Worm (Caenorhabditis elegans) whole organism, L2 larva: ENCODE measurements around the gene mec-15.

Source experiments
- C34F6.9 ChIP-seq: fragments of 150-350 bp; optimal IDR thresholded peaks from 2 replicates; lab custom pipeline; 2014; ENCODE audit warnings: missing biosample characterization, missing genetic modification characterization
- F13H6.1 ChIP-seq: sonication (generic microtip); optimal IDR thresholded peaks from 2 replicates; lab custom pipeline; 2016; ENCODE audit warnings: missing genetic modification characterization, missing compliant biosample characterization
- R02D3.7 ChIP-seq: fragments of 150-350 bp; optimal IDR thresholded peaks from 2 replicates; lab custom pipeline; 2014; ENCODE audit warnings: missing biosample characterization, missing genetic modification characterization
- ZK546.5 ChIP-seq: sonication (generic microtip); optimal IDR thresholded peaks from 2 replicates; lab custom pipeline; 2017; ENCODE audit warnings: missing biosample characterization, missing genetic modification characterization
- ama-1 ChIP-seq: fragments of 150-350 bp; optimal IDR thresholded peaks from 2 replicates; lab custom pipeline; 2018; ENCODE audit warnings: inconsistent platforms
- blmp-1 ChIP-seq: sonication (generic microtip); optimal IDR thresholded peaks from 2 replicates; lab custom pipeline; 2017; ENCODE audit warnings: missing genetic modification characterization, mild to moderate bottlenecking, missing compliant biosample characterization, antibody characterized with exemption, moderate library complexity; ENCODE audit not compliant: insufficient read depth
- ceh-16 ChIP-seq: fragments of 150-350 bp; optimal IDR thresholded peaks from 2 replicates; lab custom pipeline; 2014; ENCODE audit warnings: missing biosample characterization, missing genetic modification characterization
- ceh-82 ChIP-seq: fragments of 150-350 bp; optimal IDR thresholded peaks from 2 replicates; lab custom pipeline; 2014; ENCODE audit warnings: missing biosample characterization, missing genetic modification characterization
- crh-2 ChIP-seq: sonication (generic microtip); optimal IDR thresholded peaks from 2 replicates; lab custom pipeline; 2017; ENCODE audit warnings: missing biosample characterization, missing genetic modification characterization
- dmd-4 ChIP-seq: sonication (generic microtip); optimal IDR thresholded peaks from 2 replicates; lab custom pipeline; 2017; ENCODE audit warnings: missing biosample characterization, missing genetic modification characterization
- egl-27 ChIP-seq: sonication (generic microtip); optimal IDR thresholded peaks from 3 replicates; lab custom pipeline; 2017; ENCODE audit warnings: missing biosample characterization, missing genetic modification reagents, missing genetic modification characterization
- elt-1 ChIP-seq: fragments of 150-350 bp; optimal IDR thresholded peaks from 2 replicates; lab custom pipeline; 2014; ENCODE audit warnings: missing biosample characterization, missing genetic modification characterization
- fos-1 ChIP-seq: fragments of 150-350 bp; optimal IDR thresholded peaks from 2 replicates; lab custom pipeline; 2014; ENCODE audit warnings: missing biosample characterization, missing genetic modification characterization
- lin-11 ChIP-seq: fragments of 150-350 bp; sonication (generic microtip); optimal IDR thresholded peaks from 2 replicates; lab custom pipeline; 2014; ENCODE audit warnings: missing biosample characterization, missing genetic modification characterization, inconsistent platforms, mixed read lengths
- lin-13 ChIP-seq: fragments of 150-350 bp; optimal IDR thresholded peaks from 2 replicates; lab custom pipeline; 2014; ENCODE audit warnings: missing biosample characterization, missing genetic modification reagents, missing genetic modification characterization
- lin-39 ChIP-seq: fragments of 150-350 bp; optimal IDR thresholded peaks from 2 replicates; lab custom pipeline; 2014; ENCODE audit warnings: missing biosample characterization, missing genetic modification reagents, missing genetic modification characterization
- lsy-2 ChIP-seq, 2 experiments: fragments of 150-350 bp in 1 of 2; sonication (generic microtip) in 1 of 2; optimal IDR thresholded peaks; 2 replicates each; lab custom pipeline; 2014 to 2017; ENCODE audit warnings: missing biosample characterization in 2 of 2, missing genetic modification characterization in 2 of 2
- mab-5 ChIP-seq: fragments of 150-350 bp; optimal IDR thresholded peaks from 2 replicates; lab custom pipeline; 2014; ENCODE audit warnings: missing biosample characterization, missing genetic modification characterization
- mbf-1 ChIP-seq: sonication (generic microtip); optimal IDR thresholded peaks from 2 replicates; lab custom pipeline; 2017; ENCODE audit warnings: missing biosample characterization, missing genetic modification characterization
- nhr-10 ChIP-seq: sonication (generic microtip); optimal IDR thresholded peaks from 2 replicates; lab custom pipeline; 2017; ENCODE audit warnings: missing biosample characterization, missing genetic modification characterization
- nhr-11 ChIP-seq: fragments of 150-350 bp; optimal IDR thresholded peaks from 2 replicates; lab custom pipeline; 2014; ENCODE audit warnings: missing biosample characterization, missing genetic modification characterization
- nhr-12 ChIP-seq: fragments of 150-350 bp; optimal IDR thresholded peaks from 2 replicates; lab custom pipeline; 2014; ENCODE audit warnings: missing biosample characterization, missing genetic modification characterization
- nhr-129 ChIP-seq: fragments of 150-350 bp; optimal IDR thresholded peaks from 2 replicates; lab custom pipeline; 2014; ENCODE audit warnings: missing biosample characterization, missing genetic modification characterization
- nhr-21 ChIP-seq: fragments of 150-350 bp; optimal IDR thresholded peaks from 2 replicates; lab custom pipeline; 2014; ENCODE audit warnings: missing biosample characterization, missing genetic modification characterization
- nhr-237 ChIP-seq: fragments of 150-350 bp; optimal IDR thresholded peaks from 2 replicates; lab custom pipeline; 2014; ENCODE audit warnings: missing biosample characterization, missing genetic modification characterization
- nhr-6 ChIP-seq: fragments of 150-350 bp; optimal IDR thresholded peaks from 2 replicates; lab custom pipeline; 2014; ENCODE audit warnings: missing biosample characterization, missing genetic modification characterization
- nhr-77 ChIP-seq: fragments of 150-350 bp; optimal IDR thresholded peaks from 2 replicates; lab custom pipeline; 2014; ENCODE audit warnings: missing biosample characterization, missing genetic modification characterization
- peb-1 ChIP-seq: fragments of 150-350 bp; optimal IDR thresholded peaks from 2 replicates; lab custom pipeline; 2014; ENCODE audit warnings: missing biosample characterization, missing genetic modification characterization
- sem-4 ChIP-seq: fragments of 150-350 bp; optimal IDR thresholded peaks from 2 replicates; lab custom pipeline; 2014; ENCODE audit warnings: missing biosample characterization, missing genetic modification reagents, missing genetic modification characterization
- sma-9 ChIP-seq, 2 experiments: fragments of 150-350 bp in 1 of 2; sonication (generic microtip) in 1 of 2; optimal IDR thresholded peaks; 2 replicates each; lab custom pipeline; 2014 to 2016; ENCODE audit warnings: missing genetic modification characterization in 2 of 2, mild to moderate bottlenecking in 1 of 2, missing biosample characterization in 1 of 2, missing compliant biosample characterization in 1 of 2, missing genetic modification reagents in 1 of 2, moderate library complexity in 1 of 2
- unc-62 ChIP-seq: fragments of 150-350 bp; optimal IDR thresholded peaks from 2 replicates; lab custom pipeline; 2014; ENCODE audit warnings: missing biosample characterization, missing genetic modification reagents, missing genetic modification characterization
- zag-1 ChIP-seq: fragments of 150-350 bp; optimal IDR thresholded peaks from 2 replicates; lab custom pipeline; 2014; ENCODE audit warnings: missing biosample characterization, missing genetic modification characterization
- ztf-1 ChIP-seq: fragments of 200-800 bp; sonication (Bioruptor generic); conservative IDR thresholded peaks from 2 replicates; pipeline ENCODE4 v1.3.6; 2022; ENCODE audit warnings: missing genetic modification characterization, missing compliant biosample characterization
- ztf-11 ChIP-seq: sonication (generic microtip); optimal IDR thresholded peaks from 2 replicates; lab custom pipeline; 2017; ENCODE audit warnings: missing biosample characterization, missing genetic modification characterization
- ztf-4 ChIP-seq: fragments of 150-350 bp; optimal IDR thresholded peaks from 2 replicates; lab custom pipeline; 2014; ENCODE audit warnings: missing biosample characterization, missing genetic modification characterization

mec-15 gene

ce11 chrII:10239595-10239994 is at the start of gene mec-15:
Gene mec-15 (minus strand): TSS chrII:10239695.
- TF ChIP-seq nhr-11 (tag; lab: Kevin White, UChicago) (no peak), sem-4 (no peak), unc-62 (GFP tag; lab: Kevin White, UChicago) (no peak), ztf-11 (tag; lab: Kevin White, UChicago) (no peak), nhr-6 (tag; lab: Kevin White, UChicago) (no peak), lin-13 (GFP tag; lab: Kevin White, UChicago) (no peak), dmd-4 (no peak), ztf-4 (tag; lab: Kevin White, UChicago) (no peak), nhr-21 (no peak), sma-9 (GFP tag; optimal IDR thresholded peaks at IDR 0.05; lab: Kevin White, UChicago) (no peak), sma-9 (tag; optimal IDR thresholded peaks at IDR 0.05; lab: Kevin White, UChicago) (no peak)

- TF ChIP-seq C34F6.9 (tag; lab: Kevin White, UChicago) (no peak), ceh-16 (tag; lab: Kevin White, UChicago) (no peak), nhr-129 (tag; lab: Kevin White, UChicago) (peak; percentile 79), lsy-2 (tag; optimal IDR thresholded peaks at IDR 0.05; lab: Kevin White, UChicago) (peak in 1 of 2 experiments; percentile 32), dmd-4 (no peak), lin-11 (no peak), F13H6.1 (peak; percentile 16), nhr-21 (peak; percentile 16), fos-1 (peak; percentile 22), ZK546.5 (tag; lab: Kevin White, UChicago) (no peak), egl-27 (tag; lab: Kevin White, UChicago) (no peak), R02D3.7 (tag; lab: Kevin White, UChicago) (no peak)
Measured at ce11 chrII:10288926-10289325, 49.4 kb upstream of the mec-15 start.

DNA sequence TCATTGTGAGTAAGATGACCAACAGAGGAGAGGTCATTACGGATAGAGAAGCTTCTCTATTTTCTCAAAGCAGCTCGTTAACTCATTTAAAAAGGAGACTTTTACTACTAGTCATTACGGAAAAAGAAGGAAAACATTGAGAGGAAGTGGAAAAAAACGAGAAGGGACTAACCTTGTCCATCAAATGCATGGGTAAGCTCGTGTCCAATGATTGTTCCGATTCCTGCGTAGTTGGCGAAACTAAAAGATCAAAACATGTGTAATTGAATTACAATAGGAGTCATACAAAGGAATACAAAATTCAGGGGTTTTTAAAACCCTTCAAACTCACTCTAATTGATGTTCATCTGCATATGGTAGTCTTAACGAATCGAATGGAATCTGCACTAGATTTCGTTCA is 45.5 kb upstream of the mec-15 start:
- TF ChIP-seq ztf-1 (GFP tag; lab: Robert Waterston, UW) (no peak), crh-2 (tag; lab: Kevin White, UChicago) (no peak), lsy-2 (tag; optimal IDR thresholded peaks at IDR 0.05; lab: Kevin White, UChicago) (peak in 1 of 2 experiments; percentile 3), lin-39 (tag; lab: Kevin White, UChicago) (no peak), ama-1 (lab: Kevin White, UChicago) (no peak), nhr-237 (tag; lab: Kevin White, UChicago) (no peak), unc-62 (GFP tag; lab: Kevin White, UChicago) (no peak)

DNA sequence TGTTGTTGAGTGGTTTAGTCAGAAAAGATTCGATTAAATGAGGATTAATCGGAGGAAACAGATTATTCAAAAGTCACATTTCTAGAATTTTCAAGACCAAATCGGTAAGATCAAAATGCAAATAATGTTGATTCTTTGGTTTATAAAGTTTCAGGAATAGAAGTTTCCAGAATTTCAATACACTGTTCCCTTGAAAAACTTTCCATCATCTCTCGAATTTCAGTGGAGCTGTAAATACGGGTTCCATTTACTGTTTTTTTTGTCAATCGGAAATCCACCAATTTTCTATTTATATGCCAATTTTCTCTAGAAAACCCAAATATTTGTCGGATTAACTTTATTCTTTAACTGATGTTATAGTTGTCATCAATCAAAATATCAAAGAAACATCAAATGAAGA is 43.6 kb upstream of the mec-15 start:
- TF ChIP-seq sma-9 (GFP tag; optimal IDR thresholded peaks at IDR 0.05; lab: Kevin White, UChicago) (no peak), sma-9 (tag; optimal IDR thresholded peaks at IDR 0.05; lab: Kevin White, UChicago) (no peak), C34F6.9 (tag; lab: Kevin White, UChicago) (no peak), ceh-82 (no peak), nhr-129 (tag; lab: Kevin White, UChicago) (no peak), peb-1 (tag; lab: Kevin White, UChicago) (no peak), blmp-1 (tag; lab: Kevin White, UChicago) (no peak), nhr-237 (tag; lab: Kevin White, UChicago) (no peak)

DNA sequence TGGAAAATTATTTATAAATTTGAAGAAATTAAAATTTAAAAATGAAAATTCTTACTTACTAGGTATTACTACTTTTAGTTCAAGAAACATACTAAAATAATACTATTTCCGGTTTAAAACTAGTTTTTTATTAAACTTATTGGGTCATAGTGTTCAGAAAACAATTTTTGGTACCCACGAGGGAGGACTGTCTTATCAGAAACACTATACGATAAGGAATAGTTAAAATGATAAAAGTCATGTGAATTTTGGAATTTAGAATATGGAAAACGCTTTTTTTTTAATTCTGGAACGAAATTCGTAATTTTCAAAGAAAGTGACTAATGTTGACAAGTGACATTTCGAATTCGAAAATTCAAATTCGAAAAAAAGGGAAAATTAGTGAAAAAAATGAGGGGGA is 42.2 kb upstream of the mec-15 start:
- TF ChIP-seq dmd-4 (no peak), nhr-77 (tag; lab: Kevin White, UChicago) (no peak), fos-1 (peak; percentile 3)

DNA sequence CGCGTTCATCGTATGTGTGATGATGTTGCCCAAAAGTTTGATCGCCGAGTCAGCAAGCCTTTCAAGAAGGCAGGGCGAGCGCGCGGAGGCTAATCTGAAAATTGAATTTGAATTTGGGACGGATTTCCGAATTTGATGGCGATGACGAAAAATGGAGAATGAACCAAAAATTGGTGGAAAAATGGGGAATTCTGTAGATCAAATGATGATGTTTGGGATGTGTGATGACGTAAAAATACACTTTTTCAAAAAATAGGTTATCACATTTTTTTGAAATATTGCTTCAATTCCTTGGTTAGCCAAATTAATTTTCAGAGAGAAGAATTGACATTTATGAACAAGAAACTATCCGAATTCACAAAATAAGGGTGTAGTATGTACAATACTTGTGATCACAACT is 40.1 kb upstream of the mec-15 start, which contains the start of gene ZK971.1:
Gene ZK971.1, minus strand, starts transcription at position 101 of the 400 bp plus-strand sequence.
- TF ChIP-seq nhr-11 (tag; lab: Kevin White, UChicago) (no peak), elt-1 (tag; lab: Kevin White, UChicago) (no peak), nhr-129 (tag; lab: Kevin White, UChicago) (no peak), nhr-21 (no peak), peb-1 (tag; lab: Kevin White, UChicago) (no peak), nhr-237 (tag; lab: Kevin White, UChicago) (no peak), mbf-1 (tag; lab: Kevin White, UChicago) (no peak), ceh-16 (tag; lab: Kevin White, UChicago) (no peak), ZK546.5 (tag; lab: Kevin White, UChicago) (no peak), nhr-12 (no peak), dmd-4 (no peak), nhr-77 (tag; lab: Kevin White, UChicago) (no peak), C34F6.9 (tag; lab: Kevin White, UChicago) (no peak), lin-11 (no peak), egl-27 (tag; lab: Kevin White, UChicago) (no peak), fos-1 (no peak), nhr-10 (no peak), mab-5 (no peak), zag-1 (tag; lab: Kevin White, UChicago) (no peak)
